Worm (Caenorhabditis elegans) whole organism, L4 larva: Measurements from ENCODE around the gene W02G9.4.

Experiments
- T26A8.4 ChIP-seq: fragments of 200-800 bp; sonication (Bioruptor generic); IDR thresholded peaks from 2 replicates; pipeline ENCODE4 v1.3.6; 2022; ENCODE audit warnings: missing genetic modification characterization, missing compliant biosample characterization
- duxl-1 ChIP-seq: sonication (generic microtip); optimal IDR thresholded peaks from 2 replicates; lab custom pipeline; 2016; ENCODE audit warnings: mild to moderate bottlenecking, missing genetic modification characterization, moderate library complexity, missing compliant biosample characterization; ENCODE audit not compliant: poor library complexity
- hmg-1.1 ChIP-seq: fragments of 200-800 bp; sonication (Bioruptor generic); IDR thresholded peaks from 2 replicates; pipeline ENCODE4 v1.3.6; 2022; ENCODE audit warnings: missing genetic modification reagents, missing genetic modification characterization, missing compliant biosample characterization
- jun-1 ChIP-seq: fragments of 150-350 bp; optimal IDR thresholded peaks from 2 replicates; lab custom pipeline; 2014; ENCODE audit warnings: missing biosample characterization, missing genetic modification reagents, missing genetic modification characterization
- nhr-48 ChIP-seq: sonication (generic microtip); optimal IDR thresholded peaks from 2 replicates; lab custom pipeline; 2016; ENCODE audit warnings: mild to moderate bottlenecking, missing genetic modification characterization, missing compliant biosample characterization
- unc-62 ChIP-seq, 3 experiments: fragments of 150-350 bp in 1 of 3; sonication (generic microtip); optimal IDR thresholded peaks in 2 of 3; peaks in 1 of 3; 1 replicate in 1 of 3; 2 replicates in 2 of 3; lab custom pipeline; 2014 to 2017; ENCODE audit warnings: missing biosample characterization in 3 of 3, missing genetic modification characterization in 3 of 3, missing genetic modification reagents in 3 of 3, missing genotype in 1 of 3
- zag-1 ChIP-seq: fragments of 150-350 bp; optimal IDR thresholded peaks from 2 replicates; lab custom pipeline; 2014; ENCODE audit warnings: missing biosample characterization, missing genetic modification characterization

ce11 chrV:2703299-2703698 is 36.6 kb downstream of the W02G9.4 start:
- TF ChIP-seq hmg-1.1 (GFP tag; lab: Robert Waterston, UW) (no peak), T26A8.4 (GFP tag; lab: Robert Waterston, UW) (no peak), zag-1 (tag; lab: Kevin White, UChicago) (no peak), jun-1 (tag; lab: Kevin White, UChicago) (no peak), duxl-1 (tag; lab: Kevin White, UChicago) (no peak), unc-62 (GFP tag; optimal IDR thresholded peaks at IDR 0.05 in 1 of 2; lab: Kevin White, UChicago) (no peak), unc-62 (tag; optimal IDR thresholded peaks at IDR 0.05; lab: Kevin White, UChicago) (no peak), nhr-48 (tag; lab: Kevin White, UChicago) (no peak)
